Worm (Caenorhabditis elegans) whole organism, late embryonic: ENCODE measurements around the gene msp-77.

ENCODE experiments used
- Y22D7AL.16 ChIP-seq: sonication (generic microtip); optimal IDR thresholded peaks from 2 replicates; lab custom pipeline; 2016; ENCODE audit warnings: missing genetic modification characterization, missing compliant biosample characterization
- ceh-19 ChIP-seq: fragments of 200-800 bp; sonication (Bioruptor generic); optimal IDR thresholded peaks from 2 replicates; lab custom pipeline; 2018; ENCODE audit warnings: mild to moderate bottlenecking, missing genetic modification characterization, missing compliant biosample characterization
- ceh-31 ChIP-seq: sonication (generic microtip); optimal IDR thresholded peaks from 2 replicates; lab custom pipeline; 2016; ENCODE audit warnings: missing genetic modification characterization, missing compliant biosample characterization
- ceh-45 ChIP-seq: fragments of 200-800 bp; sonication (Bioruptor generic); IDR thresholded peaks from 2 replicates; pipeline ENCODE4 v1.3.6; 2022; ENCODE audit warnings: missing genetic modification reagents, missing genetic modification characterization, missing compliant biosample characterization
- dmd-4 ChIP-seq: sonication (generic microtip); optimal IDR thresholded peaks from 2 replicates; lab custom pipeline; 2016; ENCODE audit warnings: borderline replicate concordance, missing genetic modification characterization, missing compliant biosample characterization
- lin-11 ChIP-seq: fragments of 200-800 bp; sonication (Bioruptor generic); optimal IDR thresholded peaks from 2 replicates; lab custom pipeline; 2018; ENCODE audit warnings: mild to moderate bottlenecking, missing genetic modification characterization, missing compliant biosample characterization
- odd-2 ChIP-seq: sonication (generic microtip); optimal IDR thresholded peaks from 2 replicates; lab custom pipeline; 2017; ENCODE audit warnings: antibody characterized with exemption, mild to moderate bottlenecking, missing genetic modification characterization, missing compliant biosample characterization
- pqm-1 ChIP-seq: sonication (generic microtip); optimal IDR thresholded peaks from 2 replicates; lab custom pipeline; 2016; ENCODE audit warnings: missing genetic modification characterization, missing compliant biosample characterization
- ref-2 ChIP-seq: sonication (generic microtip); optimal IDR thresholded peaks from 2 replicates; lab custom pipeline; 2016; ENCODE audit warnings: missing genetic modification characterization, missing compliant biosample characterization
- syd-9 ChIP-seq: sonication (generic microtip); optimal IDR thresholded peaks from 2 replicates; lab custom pipeline; 2016; ENCODE audit warnings: mild to moderate bottlenecking, missing genetic modification characterization, moderate library complexity, missing compliant biosample characterization
- tbx-7 ChIP-seq: sonication (generic microtip); optimal IDR thresholded peaks from 2 replicates; lab custom pipeline; 2016; ENCODE audit warnings: missing genotype, missing genetic modification characterization, missing compliant biosample characterization
- ztf-16 ChIP-seq: sonication (generic microtip); optimal IDR thresholded peaks from 2 replicates; lab custom pipeline; 2017; ENCODE audit warnings: missing genetic modification characterization, missing compliant biosample characterization

DNA sequence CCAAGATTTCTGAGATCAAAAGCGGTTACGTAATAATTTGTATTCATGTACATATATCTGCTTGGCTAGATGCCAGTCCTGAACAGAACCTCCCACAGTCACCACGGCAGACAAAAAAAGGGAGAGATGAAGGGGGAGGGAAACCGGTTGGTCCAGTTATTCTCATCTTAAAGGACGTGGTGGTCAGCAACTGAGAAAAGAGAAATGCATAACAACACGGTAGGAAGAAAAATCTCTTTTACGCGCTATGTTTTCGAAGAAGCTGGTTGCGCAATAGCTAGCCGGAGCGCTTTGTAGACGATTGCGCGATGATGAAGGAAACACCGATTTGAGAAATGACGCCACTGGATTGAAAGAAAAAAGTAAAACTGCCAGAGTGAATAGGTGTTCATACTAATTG lies 23.6 kb downstream of the msp-77 start:
- TF ChIP-seq ceh-31 (tag; lab: Kevin White, UChicago) = no peak
- TF ChIP-seq Y22D7AL.16 = no peak
- TF ChIP-seq ceh-19 (GFP tag; lab: Kevin White, UChicago) = no peak
- TF ChIP-seq dmd-4 (tag; lab: Kevin White, UChicago) = no peak
- TF ChIP-seq ztf-16 = no peak
- TF ChIP-seq tbx-7 (tag; lab: Kevin White, UChicago) = no peak
- TF ChIP-seq lin-11 (tag; lab: Kevin White, UChicago) = no peak
- TF ChIP-seq ref-2 (tag; lab: Kevin White, UChicago) = no peak
- TF ChIP-seq odd-2 (tag; lab: Kevin White, UChicago) = no peak
- TF ChIP-seq ceh-45 (GFP tag; lab: Robert Waterston, UW) = no peak
- TF ChIP-seq syd-9 (tag; lab: Kevin White, UChicago) = no peak
- TF ChIP-seq pqm-1 (tag; lab: Kevin White, UChicago) = no peak
